Fruit fly (Drosophila melanogaster): Measurements from ENCODE around the gene Ack.

- TF ChIP-seq CTCF (optimal IDR thresholded peaks at IDR 0.05), result no peak
- TF ChIP-seq CG8478 (optimal IDR thresholded peaks at IDR 0.05), result no peak
These were observed 26.7 kb upstream of the Ack start for dm6 chr3L:4081243-4081642.

Data from S2 (cell line).